Worm (Caenorhabditis elegans) whole organism, L1 larva: Measurements from ENCODE around the gene ZK418.13.

ENCODE experiments used
- F16B12.6 ChIP-seq: fragments of 150-350 bp; optimal IDR thresholded peaks from 2 replicates; lab custom pipeline; 2014; ENCODE audit warnings: missing biosample characterization, missing genetic modification characterization
- Y116A8C.19 ChIP-seq: sonication (generic microtip); optimal IDR thresholded peaks from 2 replicates; lab custom pipeline; 2016; ENCODE audit warnings: missing compliant biosample characterization, missing genetic modification characterization, borderline replicate concordance
- alr-1 ChIP-seq: fragments of 200-800 bp; sonication (Bioruptor generic); optimal IDR thresholded peaks from 2 replicates; lab custom pipeline; 2018; ENCODE audit warnings: borderline replicate concordance, mild to moderate bottlenecking, missing genetic modification characterization, missing compliant biosample characterization
- aly-2 ChIP-seq: fragments of 150-350 bp; optimal IDR thresholded peaks from 2 replicates; lab custom pipeline; 2014; ENCODE audit warnings: missing biosample characterization, missing genetic modification characterization
- ceh-63 ChIP-seq: fragments of 200-800 bp; sonication (Bioruptor generic); optimal IDR thresholded peaks from 2 replicates; lab custom pipeline; 2018; ENCODE audit warnings: mild to moderate bottlenecking, missing genetic modification characterization, missing compliant biosample characterization
- ceh-8 ChIP-seq: fragments of 200-800 bp; sonication (Bioruptor generic); optimal IDR thresholded peaks from 2 replicates; lab custom pipeline; 2018; ENCODE audit warnings: mild to moderate bottlenecking, missing genetic modification characterization, moderate library complexity, missing compliant biosample characterization
- ceh-82 ChIP-seq, 3 experiments: fragments of 150-350 bp in 1 of 3; sonication (generic microtip) in 2 of 3; optimal IDR thresholded peaks; 2 replicates each; lab custom pipeline; 2014 to 2017; ENCODE audit warnings: missing biosample characterization in 3 of 3, missing genetic modification characterization in 3 of 3
- ceh-88 ChIP-seq: fragments of 200-800 bp; sonication (Bioruptor generic); IDR thresholded peaks from 2 replicates; pipeline ENCODE4 v1.3.6; 2022; ENCODE audit warnings: missing genetic modification characterization, missing compliant biosample characterization
- dpl-1 ChIP-seq, 3 experiments: fragments of 150-350 bp in 2 of 3; sonication (generic microtip) in 1 of 3; optimal IDR thresholded peaks; 2 replicates each; lab custom pipeline; 2014 to 2017; ENCODE audit warnings: missing biosample characterization in 3 of 3, missing genetic modification characterization in 3 of 3, missing genetic modification reagents in 3 of 3
- dsc-1 ChIP-seq: sonication (generic microtip); optimal IDR thresholded peaks from 2 replicates; lab custom pipeline; 2016; ENCODE audit warnings: mild to moderate bottlenecking, missing genetic modification characterization, missing compliant biosample characterization
- efl-1 ChIP-seq, 4 experiments: fragments of 150-350 bp; optimal IDR thresholded peaks in 3 of 4; peaks in 1 of 4; 1 replicate in 1 of 4; 2 replicates in 3 of 4; lab custom pipeline; 2014; ENCODE audit warnings: missing biosample characterization in 2 of 4, missing genetic modification characterization in 2 of 4, missing genetic modification reagents in 2 of 4
- egl-27 ChIP-seq, 2 experiments: fragments of 150-350 bp in 1 of 2; sonication (generic microtip); optimal IDR thresholded peaks; 3 replicates each; lab custom pipeline; 2017 to 2018; ENCODE audit warnings: missing biosample characterization in 2 of 2, missing genetic modification characterization in 2 of 2, missing genetic modification reagents in 2 of 2
- elt-2 ChIP-seq: sonication (generic microtip); optimal IDR thresholded peaks from 2 replicates; lab custom pipeline; 2016; ENCODE audit warnings: missing genetic modification characterization, mild to moderate bottlenecking, inconsistent platforms, missing compliant biosample characterization, missing genetic modification reagents
- ets-5 ChIP-seq: fragments of 200-800 bp; sonication (Bioruptor generic); IDR thresholded peaks from 2 replicates; pipeline ENCODE4 v1.3.6; 2022; ENCODE audit warnings: missing genetic modification characterization, missing compliant biosample characterization
- fkh-4 ChIP-seq: sonication (generic microtip); optimal IDR thresholded peaks from 2 replicates; lab custom pipeline; 2016; ENCODE audit warnings: missing compliant biosample characterization, missing genetic modification characterization, borderline replicate concordance
- fkh-8 ChIP-seq: sonication (generic microtip); optimal IDR thresholded peaks from 2 replicates; lab custom pipeline; 2016; ENCODE audit warnings: mild to moderate bottlenecking, missing genetic modification characterization, missing compliant biosample characterization
- fos-1 ChIP-seq: fragments of 150-350 bp; optimal IDR thresholded peaks from 2 replicates; lab custom pipeline; 2014; ENCODE audit warnings: missing biosample characterization, missing genetic modification characterization
- grh-1 ChIP-seq: fragments of 200-800 bp; sonication (Bioruptor generic); IDR thresholded peaks from 2 replicates; pipeline ENCODE4 v1.3.6; 2022; ENCODE audit warnings: missing genetic modification reagents, missing genetic modification characterization, missing compliant biosample characterization
- hlh-4 ChIP-seq: sonication (generic microtip); optimal IDR thresholded peaks from 2 replicates; lab custom pipeline; 2016; ENCODE audit warnings: mild to moderate bottlenecking, missing genetic modification characterization, missing compliant biosample characterization
- irx-1 ChIP-seq: sonication (generic microtip); optimal IDR thresholded peaks from 2 replicates; lab custom pipeline; 2016; ENCODE audit warnings: missing genetic modification characterization, missing compliant biosample characterization
- lin-13 ChIP-seq: fragments of 150-350 bp; optimal IDR thresholded peaks from 2 replicates; lab custom pipeline; 2014; ENCODE audit warnings: missing biosample characterization, missing genetic modification reagents, missing genetic modification characterization
- lin-15B ChIP-seq: fragments of 150-350 bp; sonication (generic microtip); optimal IDR thresholded peaks from 3 replicates; lab custom pipeline; 2014; ENCODE audit warnings: missing biosample characterization, missing genetic modification characterization
- lin-39 ChIP-seq: fragments of 150-350 bp; optimal IDR thresholded peaks from 2 replicates; lab custom pipeline; 2014; ENCODE audit warnings: missing biosample characterization, missing genetic modification reagents, missing genetic modification characterization
- lir-3 ChIP-seq: sonication (generic microtip); optimal IDR thresholded peaks from 2 replicates; lab custom pipeline; 2016; ENCODE audit warnings: mild to moderate bottlenecking, missing genetic modification characterization, moderate library complexity, missing compliant biosample characterization; ENCODE audit not compliant: poor library complexity
- lsy-2 ChIP-seq, 2 experiments: fragments of 150-350 bp; optimal IDR thresholded peaks; 2 replicates each; lab custom pipeline; 2014; ENCODE audit warnings: missing biosample characterization in 2 of 2, missing genetic modification characterization in 2 of 2
- mab-9 ChIP-seq: fragments of 200-800 bp; sonication (Bioruptor generic); IDR thresholded peaks from 2 replicates; pipeline ENCODE4 v1.3.6; 2022; ENCODE audit warnings: missing genetic modification reagents, missing genetic modification characterization, missing compliant biosample characterization
- mep-1 ChIP-seq: fragments of 150-350 bp; optimal IDR thresholded peaks from 2 replicates; lab custom pipeline; 2014; ENCODE audit warnings: missing biosample characterization, missing genetic modification characterization
- nhr-20 ChIP-seq: sonication (generic microtip); optimal IDR thresholded peaks from 2 replicates; lab custom pipeline; 2016; ENCODE audit warnings: mild to moderate bottlenecking, missing genetic modification characterization, missing compliant biosample characterization
- nhr-28 ChIP-seq: fragments of 150-350 bp; optimal IDR thresholded peaks from 2 replicates; lab custom pipeline; 2014; ENCODE audit warnings: missing biosample characterization, missing genetic modification characterization
- nhr-47 ChIP-seq: sonication (generic microtip); optimal IDR thresholded peaks from 2 replicates; lab custom pipeline; 2016; ENCODE audit warnings: mild to moderate bottlenecking, missing genetic modification characterization, moderate library complexity, missing compliant biosample characterization
- nhr-71 ChIP-seq: sonication (generic microtip); optimal IDR thresholded peaks from 2 replicates; lab custom pipeline; 2016; ENCODE audit warnings: mild to moderate bottlenecking, missing genetic modification characterization, moderate library complexity, missing compliant biosample characterization
- nhr-76 ChIP-seq: sonication (generic microtip); optimal IDR thresholded peaks from 2 replicates; lab custom pipeline; 2017; ENCODE audit warnings: missing biosample characterization, missing genetic modification characterization
- nhr-77 ChIP-seq: fragments of 150-350 bp; optimal IDR thresholded peaks from 2 replicates; lab custom pipeline; 2014; ENCODE audit warnings: missing biosample characterization, missing genetic modification characterization
- nhr-85 ChIP-seq: sonication (generic microtip); peaks from one replicate; lab custom pipeline; 2016; ENCODE audit warnings: missing genetic modification characterization, inconsistent platforms, missing compliant biosample characterization
- nhr-90 ChIP-seq: sonication (generic microtip); optimal IDR thresholded peaks from 2 replicates; lab custom pipeline; 2016; ENCODE audit warnings: mild to moderate bottlenecking, missing genetic modification characterization, missing compliant biosample characterization; ENCODE audit not compliant: poor library complexity
- pag-3 ChIP-seq: sonication (generic microtip); optimal IDR thresholded peaks from 2 replicates; lab custom pipeline; 2017; ENCODE audit warnings: missing genetic modification characterization, mild to moderate bottlenecking, missing compliant biosample characterization, antibody characterized with exemption, borderline replicate concordance; ENCODE audit not compliant: insufficient read depth
- pax-3 ChIP-seq: fragments of 200-800 bp; sonication (Bioruptor generic); optimal IDR thresholded peaks from 2 replicates; lab custom pipeline; 2018; ENCODE audit warnings: mild to moderate bottlenecking, missing genetic modification characterization, moderate library complexity, missing compliant biosample characterization
- pqm-1 ChIP-seq: sonication (generic microtip); optimal IDR thresholded peaks from 3 replicates; lab custom pipeline; 2017; ENCODE audit warnings: missing biosample characterization, missing genetic modification characterization
- skn-1 ChIP-seq: fragments of 150-350 bp; optimal IDR thresholded peaks from 2 replicates; lab custom pipeline; 2014; ENCODE audit warnings: missing biosample characterization, missing genetic modification characterization
- sox-4 ChIP-seq: sonication (generic microtip); optimal IDR thresholded peaks from 2 replicates; lab custom pipeline; 2016; ENCODE audit warnings: missing genetic modification characterization, missing compliant biosample characterization
- swsn-7 ChIP-seq: sonication (generic microtip); optimal IDR thresholded peaks from 2 replicates; lab custom pipeline; 2016; ENCODE audit warnings: missing genetic modification characterization, missing compliant biosample characterization
- tbx-2 ChIP-seq: sonication (generic microtip); optimal IDR thresholded peaks from 2 replicates; lab custom pipeline; 2016; ENCODE audit warnings: missing genetic modification characterization, missing compliant biosample characterization
- tlp-1 ChIP-seq: fragments of 150-350 bp; optimal IDR thresholded peaks from 2 replicates; lab custom pipeline; 2014; ENCODE audit warnings: missing biosample characterization, missing genetic modification characterization
- unc-86 ChIP-seq: sonication (generic microtip); optimal IDR thresholded peaks from 2 replicates; lab custom pipeline; 2016; ENCODE audit warnings: missing genetic modification characterization, missing compliant biosample characterization
- vab-15 ChIP-seq: sonication (generic microtip); optimal IDR thresholded peaks from 2 replicates; lab custom pipeline; 2017; ENCODE audit warnings: missing genotype, mild to moderate bottlenecking, missing genetic modification characterization, missing compliant biosample characterization
- zip-4 ChIP-seq: fragments of 200-800 bp; sonication (Bioruptor generic); optimal IDR thresholded peaks from 2 replicates; lab custom pipeline; 2018; ENCODE audit warnings: mild to moderate bottlenecking, missing genetic modification characterization, moderate library complexity, missing compliant biosample characterization

ZK418.13 gene

ce11 chrIII:7091042-7091441, 14.8 kb upstream of the ZK418.13 start, which contains the start of gene ZK418.2:
TSS of gene ZK418.2 (plus strand) at chrIII:7091342.
- TF ChIP-seq nhr-90 (tag; lab: Kevin White, UChicago) (no peak), ceh-88 (GFP tag; lab: Robert Waterston, UW) (no peak), lin-39 (tag; lab: Kevin White, UChicago) (no peak), mab-9 (GFP tag; lab: Robert Waterston, UW) (no peak), lsy-2 (tag; optimal IDR thresholded peaks at IDR 0.05; lab: Kevin White, UChicago) (no peak), ets-5 (no peak), dsc-1 (tag; lab: Kevin White, UChicago) (no peak), pag-3 (tag; lab: Kevin White, UChicago) (no peak), vab-15 (tag; lab: Kevin White, UChicago) (no peak), nhr-85 (tag; lab: Kevin White, UChicago) (no peak), ceh-63 (GFP tag; lab: Kevin White, UChicago) (no peak), aly-2 (no peak), nhr-28 (tag; lab: Kevin White, UChicago) (no peak), zip-4 (GFP tag; lab: Kevin White, UChicago) (no peak), mep-1 (tag; lab: Kevin White, UChicago) (no peak), nhr-71 (tag; lab: Kevin White, UChicago) (no peak), nhr-77 (tag; lab: Kevin White, UChicago) (no peak), tlp-1 (no peak), fos-1 (no peak)

- peak; percentile 97 for TF ChIP-seq dsc-1 (tag; lab: Kevin White, UChicago)
- TF ChIP-seq nhr-76 (tag; lab: Kevin White, UChicago) = no peak
- TF ChIP-seq mab-9 (GFP tag; lab: Robert Waterston, UW) = no peak
- TF ChIP-seq lsy-2 (tag; optimal IDR thresholded peaks at IDR 0.05; lab: Kevin White, UChicago) = peak in 1 of 2 experiments; percentile 21
- TF ChIP-seq dpl-1 (GFP tag; optimal IDR thresholded peaks at IDR 0.05; lab: Kevin White, UChicago) = no peak
- TF ChIP-seq unc-86 (tag; lab: Kevin White, UChicago) = no peak
- no peak for TF ChIP-seq irx-1 (tag; lab: Kevin White, UChicago)
- no peak for TF ChIP-seq nhr-85 (tag; lab: Kevin White, UChicago)
- TF ChIP-seq fkh-8 (tag; lab: Kevin White, UChicago) = peak; percentile 91
- TF ChIP-seq vab-15 (tag; lab: Kevin White, UChicago) = no peak
- TF ChIP-seq nhr-47 (tag; lab: Kevin White, UChicago) = peak; percentile 67
- no peak for TF ChIP-seq fos-1
- TF ChIP-seq efl-1 (optimal IDR thresholded peaks at IDR 0.05; lab: Kevin White, UChicago) = no peak
- TF ChIP-seq efl-1 (GFP tag; optimal IDR thresholded peaks at IDR 0.05 in 1 of 2; lab: Kevin White, UChicago) = peak in 1 of 2 experiments; percentile 45
- no peak for TF ChIP-seq alr-1
- no peak for TF ChIP-seq ets-5
- TF ChIP-seq tbx-2 (tag; lab: Kevin White, UChicago) = no peak
- peak; percentile 45 for TF ChIP-seq pax-3
- TF ChIP-seq grh-1 = no peak
- peak; percentile 35 for TF ChIP-seq swsn-7 (tag; lab: Kevin White, UChicago)
- no peak for TF ChIP-seq pqm-1 (tag; lab: Kevin White, UChicago)
- no peak for TF ChIP-seq skn-1
- no peak for TF ChIP-seq ceh-88 (GFP tag; lab: Robert Waterston, UW)
- TF ChIP-seq sox-4 (tag; lab: Kevin White, UChicago) = peak; percentile 68
- peak; percentile 65 for TF ChIP-seq nhr-71 (tag; lab: Kevin White, UChicago)
- TF ChIP-seq nhr-20 = peak; percentile 24
- TF ChIP-seq egl-27 (tag; optimal IDR thresholded peaks at IDR 0.05; lab: Kevin White, UChicago) = no peak
Observed at ce11 chrIII:7090545-7090944, 14.3 kb upstream of the ZK418.13 start, which contains the start of gene ZK418.10. TSS of gene ZK418.10 (minus strand) at chrIII:7090692.

ce11 chrIII:7087691-7088323, 11.5 kb upstream of the ZK418.13 start, which contains the start of gene fubl-2:
TSS of gene fubl-2 (minus strand) at chrIII:7087741.
- peak; percentile 20 for TF ChIP-seq nhr-77 (tag; lab: Kevin White, UChicago)
- TF ChIP-seq nhr-20 = peak; percentile 74
- TF ChIP-seq lin-13 (GFP tag; lab: Kevin White, UChicago) = peak; percentile 32
- peak; percentile 76 to 77 for TF ChIP-seq lsy-2 (tag; optimal IDR thresholded peaks at IDR 0.05; lab: Kevin White, UChicago)
- no peak for TF ChIP-seq pqm-1 (tag; lab: Kevin White, UChicago)
- TF ChIP-seq vab-15 (tag; lab: Kevin White, UChicago) = peak; percentile 51
- no peak for TF ChIP-seq alr-1
- TF ChIP-seq lin-15B = peak; percentile 66
- TF ChIP-seq nhr-71 (tag; lab: Kevin White, UChicago) = peak; percentile 83
- TF ChIP-seq fkh-4 (tag; lab: Kevin White, UChicago) = peak; percentile 54
- no peak for TF ChIP-seq Y116A8C.19
- no peak for TF ChIP-seq elt-2 (tag; lab: Kevin White, UChicago)
- peak; percentile 0 for TF ChIP-seq F16B12.6 (tag; lab: Kevin White, UChicago)
- peak; percentile 86 for TF ChIP-seq lir-3 (tag; lab: Kevin White, UChicago)
- TF ChIP-seq hlh-4 = no peak
- peak; percentile 12 to 45 (median 20) for TF ChIP-seq ceh-82 (tag; optimal IDR thresholded peaks at IDR 0.05; lab: Kevin White, UChicago)
- TF ChIP-seq ceh-8 = no peak
